Worm (Caenorhabditis elegans): ENCODE data around the gene mab-7.

mab-7 gene

DNA sequence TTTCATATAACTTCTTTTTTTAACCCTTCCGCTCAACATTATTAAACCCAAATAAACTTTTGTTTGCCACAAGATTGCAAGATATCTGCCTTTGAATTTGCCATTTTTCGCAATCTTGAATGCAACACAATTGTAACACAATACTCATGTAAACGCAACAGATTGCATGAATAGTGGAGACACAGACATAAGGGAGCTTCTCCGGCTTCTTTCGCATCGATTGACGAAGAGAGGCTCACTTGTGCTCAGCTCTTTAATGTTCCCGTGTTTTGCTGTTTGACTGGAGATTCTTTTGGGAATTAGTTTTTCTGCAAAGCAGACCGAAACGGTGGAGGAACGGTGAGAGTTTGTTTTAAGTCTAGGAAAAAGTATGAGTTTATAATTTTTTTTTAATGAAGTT lies 38.4 kb downstream of the mab-7 start, which contains the start of gene F56F10.2:
Gene F56F10.2, plus strand, starts transcription at position 215 of the 400 bp plus-strand sequence.
- no peak for TF ChIP-seq hlh-4 (tag; optimal IDR thresholded peaks at IDR 0.05)
- no peak for TF ChIP-seq nhr-90 (tag; optimal IDR thresholded peaks at IDR 0.05; ENCODE audit: poor library complexity)
- peak; percentile 12 for TF ChIP-seq nhr-47 (tag; optimal IDR thresholded peaks at IDR 0.05)
- TF ChIP-seq ets-5 (GFP tag; IDR thresholded peaks at IDR 0.05): no peak
- TF ChIP-seq egl-27 (tag; optimal IDR thresholded peaks at IDR 0.05): no peak
- peak; percentile 5 for TF ChIP-seq mep-1 (tag; optimal IDR thresholded peaks at IDR 0.05)
- no peak for TF ChIP-seq blmp-1 (tag; optimal IDR thresholded peaks at IDR 0.05)
- no peak for TF ChIP-seq elt-2 (tag; optimal IDR thresholded peaks at IDR 0.05)
- TF ChIP-seq vab-15 (tag; optimal IDR thresholded peaks at IDR 0.05): no peak
- no peak for TF ChIP-seq nhr-77 (tag; optimal IDR thresholded peaks at IDR 0.05)
- no peak for TF ChIP-seq nhr-12 (tag; optimal IDR thresholded peaks at IDR 0.05)
- no peak for TF ChIP-seq rnt-1 (tag; optimal IDR thresholded peaks at IDR 0.05)
- no peak for TF ChIP-seq efl-3 (GFP tag; optimal IDR thresholded peaks at IDR 0.05)
- no peak for TF ChIP-seq fkh-10 (GFP tag; optimal IDR thresholded peaks at IDR 0.05)
- TF ChIP-seq ztf-4 (tag; optimal IDR thresholded peaks at IDR 0.05): no peak
- peak in 2 of 3 experiments; percentile 0 to 18 for TF ChIP-seq ceh-82 (tag; optimal IDR thresholded peaks at IDR 0.05)
- no peak for TF ChIP-seq C16A3.4 (tag; optimal IDR thresholded peaks at IDR 0.05)
- peak; percentile 44 for TF ChIP-seq skn-1 (tag; optimal IDR thresholded peaks at IDR 0.05)
- TF ChIP-seq ceh-88 (GFP tag; IDR thresholded peaks at IDR 0.05): no peak
- peak; percentile 3 for TF ChIP-seq snu-23 (GFP tag; optimal IDR thresholded peaks at IDR 0.05)
- no peak for TF ChIP-seq C04F5.9 (tag; optimal IDR thresholded peaks at IDR 0.05)
- TF ChIP-seq nhr-71 (tag; optimal IDR thresholded peaks at IDR 0.05): peak; percentile 32
- TF ChIP-seq lin-14 (GFP tag; optimal IDR thresholded peaks at IDR 0.05): peak; percentile 72
- TF ChIP-seq lin-35 (GFP tag; optimal IDR thresholded peaks at IDR 0.05): no peak
- TF ChIP-seq Y116A8C.19 (tag; optimal IDR thresholded peaks at IDR 0.05; ENCODE audit: borderline replicate concordance): no peak

DNA sequence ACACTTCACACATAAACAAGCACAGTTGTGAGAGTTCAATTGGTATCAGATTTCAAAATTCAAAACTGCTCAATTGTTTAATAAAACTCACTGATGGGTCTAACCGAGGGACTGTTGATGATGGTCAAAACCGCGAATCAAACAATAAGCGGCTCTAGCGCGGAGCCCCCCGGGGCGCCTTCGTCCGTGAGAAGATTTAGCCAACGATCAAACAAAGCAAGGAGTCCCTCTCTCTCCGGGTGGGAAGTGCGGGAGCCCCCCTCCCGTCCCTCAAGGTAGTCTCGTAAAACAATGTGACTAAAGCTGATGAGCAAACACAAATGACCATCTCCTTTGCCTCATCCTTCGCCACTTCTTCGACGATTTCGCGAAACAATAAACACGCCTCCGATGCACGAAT lies 40.2 kb downstream of the mab-7 start:
- no peak for TF ChIP-seq skn-1 (tag; optimal IDR thresholded peaks at IDR 0.05)

DNA sequence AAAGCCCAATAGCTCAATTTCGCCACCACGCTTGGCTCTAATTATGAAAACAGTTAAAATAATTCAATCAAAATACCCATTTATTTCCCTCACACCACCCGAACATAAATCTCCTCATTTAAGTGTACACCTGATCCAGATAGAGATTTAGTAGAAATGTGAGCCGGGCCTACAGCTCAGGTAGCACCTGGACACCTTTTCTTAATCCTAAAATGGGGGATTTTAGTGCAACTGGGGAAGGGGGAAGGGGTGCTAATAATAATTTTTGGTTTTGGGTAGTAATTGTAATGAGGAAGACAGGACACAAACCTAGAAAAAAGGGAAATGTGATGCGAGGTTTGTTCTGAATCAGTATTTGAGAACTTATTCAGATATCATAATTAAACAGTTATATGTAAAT lies 44.2 kb downstream of the mab-7 start:
- TF ChIP-seq mep-1 (tag; optimal IDR thresholded peaks at IDR 0.05): no peak
- TF ChIP-seq rnt-1 (tag; optimal IDR thresholded peaks at IDR 0.05): no peak
- TF ChIP-seq unc-98 (GFP tag; IDR thresholded peaks at IDR 0.05): no peak
- TF ChIP-seq ztf-4 (tag; optimal IDR thresholded peaks at IDR 0.05): no peak
- no peak for TF ChIP-seq lin-35 (GFP tag; optimal IDR thresholded peaks at IDR 0.05)
- no peak for TF ChIP-seq dpl-1 (GFP tag; optimal IDR thresholded peaks at IDR 0.05)
- no peak for TF ChIP-seq ceh-82 (tag; optimal IDR thresholded peaks at IDR 0.05)

DNA sequence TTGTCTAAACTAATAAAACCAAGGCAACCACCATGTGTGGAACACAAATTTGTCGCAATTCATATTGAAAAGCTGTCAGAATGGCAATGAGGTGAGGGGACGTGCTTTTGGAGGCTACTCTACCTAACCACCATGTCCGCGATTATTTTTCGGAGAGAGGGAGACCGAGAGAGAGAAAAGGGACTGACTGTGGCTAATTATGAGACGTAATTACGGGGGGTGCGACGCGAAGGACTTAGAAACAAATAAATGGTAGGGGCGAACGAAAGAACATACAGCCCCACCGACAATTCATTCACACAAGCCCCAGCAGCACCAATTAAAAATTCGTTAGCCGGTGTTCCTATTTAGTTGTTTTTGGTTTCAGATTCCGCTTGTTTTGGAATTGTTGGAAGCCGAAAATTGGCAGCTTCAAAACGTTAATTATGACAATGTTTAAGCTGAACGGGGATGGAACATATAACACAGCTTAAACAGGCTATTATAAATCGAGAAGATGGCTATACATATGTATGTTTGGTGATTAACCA lies 45.0 kb downstream of the mab-7 start:
- TF ChIP-seq nhr-47 (tag; optimal IDR thresholded peaks at IDR 0.05): no peak

DNA sequence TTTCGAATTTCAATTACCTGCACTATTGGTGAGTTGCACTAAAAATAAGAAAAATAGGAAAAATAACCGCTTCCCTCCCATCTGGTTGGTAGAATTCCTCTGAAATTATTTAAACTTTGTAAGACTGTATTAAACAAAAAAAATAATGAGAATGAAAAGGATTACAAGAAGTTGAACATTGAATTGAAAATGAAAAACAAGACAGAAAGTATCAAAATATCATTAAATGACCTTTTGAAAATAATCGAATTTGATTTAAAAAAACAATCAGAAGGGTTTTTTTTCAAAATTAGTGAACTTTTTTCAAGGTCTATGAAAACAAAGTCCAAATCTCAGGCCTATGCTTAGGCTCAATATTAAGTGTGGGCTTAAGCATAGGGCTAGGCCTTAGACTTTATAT lies 46.4 kb downstream of the mab-7 start, which contains the start of gene igcm-1:
Gene igcm-1, minus strand, starts transcription at position 101 of the 400 bp plus-strand sequence.
- no peak for TF ChIP-seq efl-3 (GFP tag; optimal IDR thresholded peaks at IDR 0.05)
- TF ChIP-seq egl-13 (tag; optimal IDR thresholded peaks at IDR 0.05): no peak
- no peak for TF ChIP-seq unc-30 (tag; optimal IDR thresholded peaks at IDR 0.05)
- no peak for TF ChIP-seq ceh-88 (GFP tag; IDR thresholded peaks at IDR 0.05)
- TF ChIP-seq sup-37 (GFP tag; optimal IDR thresholded peaks at IDR 0.05): no peak
- no peak for TF ChIP-seq lir-3 (tag; optimal IDR thresholded peaks at IDR 0.05; ENCODE audit: poor library complexity)
- TF ChIP-seq egl-27 (tag; optimal IDR thresholded peaks at IDR 0.05): no peak
- no peak for TF ChIP-seq nhr-84 (tag; optimal IDR thresholded peaks at IDR 0.05)
- no peak for TF ChIP-seq nhr-76 (tag; optimal IDR thresholded peaks at IDR 0.05)
- no peak for TF ChIP-seq alr-1 (tag; optimal IDR thresholded peaks at IDR 0.05; ENCODE audit: borderline replicate concordance)
- TF ChIP-seq mep-1 (tag; optimal IDR thresholded peaks at IDR 0.05): no peak
- no peak for TF ChIP-seq lin-14 (GFP tag; optimal IDR thresholded peaks at IDR 0.05)
- no peak for TF ChIP-seq aly-2 (tag; optimal IDR thresholded peaks at IDR 0.05)
- TF ChIP-seq C04F5.9 (tag; optimal IDR thresholded peaks at IDR 0.05): no peak

Measured in whole organism, L1 larva.